Worm (Caenorhabditis elegans) whole organism, dauer: ENCODE measurements around the gene srt-54.

Experiments used
- unc-62 ChIP-seq: sonication (generic microtip); optimal IDR thresholded peaks from 2 replicates; lab custom pipeline; 2017; ENCODE audit warnings: missing biosample characterization, missing genetic modification reagents, missing genetic modification characterization

Gene srt-54

ce11 chrII:151495-151894 is 34.5 kb downstream of the srt-54 start:
- no peak for TF ChIP-seq unc-62

- TF ChIP-seq unc-62 = no peak
These were observed 35.3 kb downstream of the srt-54 start, which contains the start of gene T25D3.3 for ce11 chrII:152283-152682. Gene T25D3.3, plus strand, starts transcription at chrII:152583.

- no peak for TF ChIP-seq unc-62
These were observed 38.9 kb downstream of the srt-54 start, which contains the start of gene mrpl-28 for ce11 chrII:155904-156303. Gene mrpl-28, minus strand, starts transcription at chrII:156009.

DNA sequence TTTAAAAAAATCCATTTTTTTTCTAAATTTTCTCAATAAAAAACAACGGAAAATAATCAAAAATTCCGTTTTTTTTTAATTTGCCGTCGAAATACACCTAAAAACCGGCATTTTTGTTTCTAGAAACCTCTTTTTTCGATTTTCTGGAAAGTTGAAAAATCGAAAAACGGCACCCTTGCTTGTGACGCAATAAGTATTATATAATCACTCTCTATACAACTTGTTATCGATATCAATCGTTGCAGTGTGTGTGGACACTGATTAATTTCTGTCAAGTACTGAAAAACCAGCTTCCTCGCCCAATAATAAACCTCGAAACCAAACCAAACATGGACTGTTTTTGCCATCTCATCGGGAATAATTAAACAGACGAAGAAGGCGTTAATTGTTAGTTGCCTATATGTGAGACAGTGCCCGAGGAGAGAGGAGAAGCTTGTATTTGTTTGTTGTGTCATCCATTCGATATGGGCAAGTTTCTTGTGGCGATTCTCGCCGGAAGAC is 40.0 kb downstream of the srt-54 start:
- no peak for TF ChIP-seq unc-62

DNA sequence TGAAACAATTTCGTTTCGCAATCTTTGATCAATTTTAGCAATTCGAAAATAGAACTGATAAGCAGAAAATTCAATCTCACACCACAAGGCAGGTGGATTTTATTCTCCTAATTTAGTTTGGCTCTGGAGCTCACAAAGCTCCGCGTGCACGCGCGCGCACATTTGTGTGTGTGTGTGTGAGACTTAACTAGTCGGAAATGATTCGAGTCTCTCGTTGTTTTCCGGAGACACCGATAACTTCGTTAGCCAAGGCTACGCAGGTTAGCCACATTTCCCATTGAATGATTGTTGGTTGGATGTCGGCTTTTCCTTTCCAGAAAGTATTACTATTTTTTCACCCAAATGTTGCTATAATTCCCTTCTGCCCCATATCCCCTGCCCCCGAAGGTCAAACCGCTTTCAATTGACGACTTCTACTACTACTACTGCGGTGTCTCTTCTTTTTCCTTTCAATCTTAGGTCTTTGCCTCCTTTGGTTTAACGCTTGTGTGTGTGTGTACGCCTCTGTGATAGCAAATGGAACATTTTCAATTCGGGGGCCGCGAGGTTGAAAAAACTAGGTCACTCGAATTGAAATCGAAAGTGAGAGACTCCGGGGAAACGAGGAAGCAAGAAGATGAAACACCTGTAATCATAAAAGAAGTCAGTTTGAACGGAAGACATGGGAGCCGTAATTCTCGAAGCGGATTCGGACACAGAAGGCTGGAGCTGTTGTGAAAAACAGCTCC is 41.2 kb downstream of the srt-54 start:
- no peak for TF ChIP-seq unc-62

- no peak for TF ChIP-seq unc-62
These were observed 42.4 kb downstream of the srt-54 start for ce11 chrII:159294-159922.

DNA sequence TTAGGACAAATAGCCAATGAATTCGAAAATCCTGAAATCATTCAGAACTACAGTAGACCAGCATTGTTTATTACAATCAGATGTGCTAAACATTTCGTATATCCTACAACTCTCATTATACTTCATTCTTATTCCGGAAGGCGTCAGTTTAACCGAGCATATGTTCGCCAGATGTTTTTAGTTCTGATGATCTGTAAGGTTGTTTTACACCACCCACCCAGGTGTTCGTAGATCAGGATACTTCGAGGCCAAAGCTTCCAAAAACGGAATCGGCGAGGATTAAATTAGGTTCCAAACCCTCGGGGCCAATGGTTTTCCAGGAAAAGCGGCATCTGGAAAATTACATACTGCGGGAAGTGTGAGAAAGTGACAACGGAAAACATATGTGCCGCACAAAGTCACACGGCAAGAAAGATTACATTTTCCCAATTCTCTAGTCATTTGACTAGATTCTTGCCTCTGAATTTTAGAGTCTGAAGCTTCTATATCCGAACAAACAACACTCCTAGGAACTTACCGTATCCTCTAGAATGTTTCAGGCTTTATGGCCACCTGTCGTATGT is 43.6 kb downstream of the srt-54 start:
- no peak for TF ChIP-seq unc-62

DNA sequence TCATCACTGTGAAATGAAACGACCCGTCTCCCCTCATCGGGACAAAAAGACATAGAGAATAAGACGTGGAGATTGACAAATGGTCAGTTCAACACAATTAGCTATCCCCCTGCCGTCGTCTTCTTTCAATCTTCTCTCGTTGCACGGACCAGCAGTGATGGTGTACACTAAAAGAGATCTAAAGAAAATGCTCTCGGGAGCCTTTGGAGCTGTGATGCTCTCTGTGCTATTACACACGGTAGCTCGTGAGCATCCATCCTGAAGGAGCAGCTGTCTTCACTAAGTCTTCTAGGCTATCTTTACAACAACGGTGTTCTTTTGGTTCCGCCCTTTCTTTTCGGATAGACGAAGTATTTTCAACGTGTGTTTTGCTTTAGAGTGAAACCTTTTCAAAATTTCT is 44.3 kb downstream of the srt-54 start:
- TF ChIP-seq unc-62 = no peak

ce11 chrII:162182-162581 is 45.2 kb downstream of the srt-54 start, which contains the start of gene etr-1:
Gene etr-1, plus strand, starts transcription at chrII:162374.
- no peak for TF ChIP-seq unc-62

DNA sequence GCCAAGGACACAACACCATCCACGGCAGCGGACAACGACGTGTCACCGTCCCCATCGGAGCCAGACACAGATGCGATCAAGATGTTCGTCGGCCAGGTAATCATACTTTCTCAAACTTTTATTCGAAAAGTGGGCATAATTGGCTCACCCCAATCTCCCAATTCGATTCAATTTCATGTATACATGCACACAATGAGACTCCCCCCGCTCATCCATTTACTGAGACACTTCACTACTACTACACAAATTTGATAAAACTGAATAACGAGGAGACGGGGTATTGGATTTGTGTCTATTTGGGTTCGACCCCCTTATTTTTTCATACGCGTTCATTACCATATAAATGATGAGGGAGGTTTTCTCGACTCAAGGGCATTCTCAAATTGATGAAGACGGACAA is 46.2 kb downstream of the srt-54 start:
- TF ChIP-seq unc-62 = no peak
